Fruit fly (Drosophila melanogaster) whole organism, adult: ENCODE results near the gene Mtpalpha.

Experiments used
- CG11617 ChIP-seq: fragments of 200-800 bp; sonication (Bioruptor generic); optimal IDR thresholded peaks from 2 replicates; lab custom pipeline; 2017; ENCODE audit warnings: mild to moderate bottlenecking, missing biosample characterization, missing genetic modification reagents, missing genetic modification characterization
- CG12768 ChIP-seq: fragments of 200-800 bp; sonication (Bioruptor generic); optimal IDR thresholded peaks from 2 replicates; lab custom pipeline; 2017; ENCODE audit warnings: missing biosample characterization, missing genetic modification characterization, mild to moderate bottlenecking, moderate library complexity, missing genetic modification reagents
- CG14711 ChIP-seq: fragments of 200-800 bp; sonication (Bioruptor generic); optimal IDR thresholded peaks from 2 replicates; lab custom pipeline; 2018; ENCODE audit warnings: missing biosample characterization, mild to moderate bottlenecking, missing genetic modification characterization, moderate library complexity
- CG1620 ChIP-seq: fragments of 200-800 bp; sonication (Bioruptor generic); optimal IDR thresholded peaks from 2 replicates; lab custom pipeline; 2016; ENCODE audit warnings: missing biosample characterization, missing genetic modification characterization
- CG33017 ChIP-seq: fragments of 200-800 bp; sonication (Bioruptor generic); optimal IDR thresholded peaks from 2 replicates; lab custom pipeline; 2018; ENCODE audit warnings: missing biosample characterization, mild to moderate bottlenecking, missing genetic modification characterization, moderate library complexity
- CG5204 ChIP-seq: fragments of 200-800 bp; sonication (Bioruptor generic); optimal IDR thresholded peaks from 2 replicates; lab custom pipeline; 2016; ENCODE audit warnings: missing biosample characterization, missing genetic modification characterization
- CG7045 ChIP-seq: fragments of 200-800 bp; sonication (Bioruptor generic); optimal IDR thresholded peaks from 2 replicates; lab custom pipeline; 2017; ENCODE audit warnings: missing biosample characterization, mild to moderate bottlenecking, missing genetic modification characterization
- CG7101 ChIP-seq: fragments of 200-800 bp; sonication (Bioruptor generic); optimal IDR thresholded peaks from 2 replicates; lab custom pipeline; 2018; ENCODE audit warnings: missing biosample characterization, mild to moderate bottlenecking, missing genetic modification characterization, moderate library complexity
- Clk ChIP-seq: fragments of 200-800 bp; sonication (Bioruptor generic); optimal IDR thresholded peaks from 2 replicates; lab custom pipeline; 2017; ENCODE audit warnings: missing biosample characterization, missing genetic modification characterization
- Crg-1 ChIP-seq: fragments of 200-800 bp; sonication (Bioruptor generic); optimal IDR thresholded peaks from 2 replicates; lab custom pipeline; 2016; ENCODE audit warnings: missing biosample characterization, missing genetic modification characterization
- Hr96 ChIP-seq: fragments of 200-800 bp; sonication (Bioruptor generic); optimal IDR thresholded peaks from 2 replicates; lab custom pipeline; 2016; ENCODE audit warnings: missing biosample characterization, missing genetic modification characterization
- Mnt ChIP-seq: fragments of 200-800 bp; sonication (Bioruptor generic); optimal IDR thresholded peaks from 2 replicates; lab custom pipeline; 2016; ENCODE audit warnings: missing biosample characterization, mild to moderate bottlenecking, missing genetic modification characterization
- bab1 ChIP-seq: fragments of 200-800 bp; sonication (Bioruptor generic); optimal IDR thresholded peaks from 3 replicates; lab custom pipeline; 2019; ENCODE audit warnings: missing biosample characterization, mild to moderate bottlenecking, missing genetic modification characterization, moderate library complexity
- cic ChIP-seq: fragments of 200-800 bp; sonication (Bioruptor generic); optimal IDR thresholded peaks from 2 replicates; lab custom pipeline; 2017; ENCODE audit warnings: missing biosample characterization, mild to moderate bottlenecking, missing genetic modification characterization, moderate library complexity
- cnc ChIP-seq, 2 experiments: fragments of >200 bp; optimal IDR thresholded peaks; 2 replicates each; lab custom pipeline; 2017
- kay ChIP-seq: fragments of 200-800 bp; sonication (Bioruptor generic); peaks from one replicate; lab custom pipeline; 2016; ENCODE audit warnings: missing biosample characterization, missing genetic modification characterization, borderline replicate concordance
- ovo ChIP-seq: fragments of 200-800 bp; sonication (Bioruptor generic); optimal IDR thresholded peaks from 2 replicates; lab custom pipeline; 2016; ENCODE audit warnings: missing biosample characterization, missing genetic modification characterization
- pad ChIP-seq: fragments of 200-800 bp; sonication (Bioruptor generic); optimal IDR thresholded peaks from 3 replicates; lab custom pipeline; 2017; ENCODE audit warnings: missing biosample characterization, missing genetic modification characterization, mild to moderate bottlenecking, moderate library complexity, missing genetic modification reagents
- tj ChIP-seq: fragments of 200-800 bp; sonication (Bioruptor generic); optimal IDR thresholded peaks from 3 replicates; lab custom pipeline; 2017; ENCODE audit warnings: missing biosample characterization, mild to moderate bottlenecking, missing genetic modification characterization, moderate library complexity
- toe ChIP-seq: fragments of 200-800 bp; sonication (Bioruptor generic); optimal IDR thresholded peaks from 2 replicates; lab custom pipeline; 2016; ENCODE audit warnings: missing biosample characterization, missing genetic modification characterization

The Mtpalpha gene

DNA sequence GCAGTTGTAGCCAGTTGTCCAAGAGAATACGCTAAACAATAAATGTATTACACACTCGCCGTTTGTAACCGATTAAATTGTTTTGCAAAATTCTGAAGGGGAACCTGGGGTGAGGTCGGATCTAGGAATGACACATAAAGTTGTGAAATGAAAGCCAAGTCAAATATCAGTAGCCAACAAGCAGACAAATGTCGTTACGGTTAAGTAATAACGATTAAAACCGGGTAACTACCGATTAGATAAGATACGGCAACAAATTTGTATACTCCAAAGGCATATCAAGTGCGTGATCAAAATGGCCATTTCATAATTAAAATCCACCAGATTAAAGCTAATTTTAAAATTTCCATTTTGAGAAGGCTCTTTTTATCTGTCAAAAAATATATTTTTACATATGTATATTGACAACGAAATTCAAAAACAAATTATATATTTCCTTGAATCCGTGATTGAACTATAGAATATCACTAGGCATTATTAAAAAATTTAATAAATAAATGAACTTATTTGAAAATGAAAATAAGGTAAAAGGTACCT, 39.5 kb upstream of the Mtpalpha start, which contains the start of gene GlcAT-S:
TSS of gene GlcAT-S (plus strand) at position 487 of the 537 bp plus-strand sequence.
- TF ChIP-seq Mnt (no peak), cic (GFP tag; lab: Kevin White, UChicago) (peak; percentile 31)

DNA sequence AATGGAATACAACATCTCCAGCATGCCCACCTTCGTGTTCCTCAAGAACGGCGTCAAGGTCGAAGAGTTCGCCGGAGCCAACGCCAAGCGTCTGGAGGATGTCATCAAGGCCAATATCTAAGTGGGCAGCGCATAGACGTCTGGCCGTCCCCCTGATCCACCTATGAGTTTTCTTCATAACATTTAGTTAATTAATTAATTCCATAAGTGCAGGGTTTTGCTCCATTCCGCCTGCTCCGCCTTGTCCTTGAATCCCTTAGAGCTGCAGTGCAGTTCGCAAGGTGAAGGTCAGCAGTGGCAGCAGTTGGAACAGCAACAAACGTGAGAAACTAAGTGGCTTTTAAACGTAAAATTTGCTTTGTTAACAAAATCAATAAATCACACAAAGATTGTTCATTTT, 39.0 kb upstream of the Mtpalpha start:
- no peak for TF ChIP-seq cic (GFP tag; lab: Kevin White, UChicago)
- TF ChIP-seq cnc (optimal IDR thresholded peaks at IDR 0.05; lab: Kevin White, UChicago) = no peak
- TF ChIP-seq CG11617 (GFP tag; lab: Kevin White, UChicago) = no peak
- TF ChIP-seq toe = no peak
- TF ChIP-seq kay = no peak
- no peak for TF ChIP-seq CG7045

DNA sequence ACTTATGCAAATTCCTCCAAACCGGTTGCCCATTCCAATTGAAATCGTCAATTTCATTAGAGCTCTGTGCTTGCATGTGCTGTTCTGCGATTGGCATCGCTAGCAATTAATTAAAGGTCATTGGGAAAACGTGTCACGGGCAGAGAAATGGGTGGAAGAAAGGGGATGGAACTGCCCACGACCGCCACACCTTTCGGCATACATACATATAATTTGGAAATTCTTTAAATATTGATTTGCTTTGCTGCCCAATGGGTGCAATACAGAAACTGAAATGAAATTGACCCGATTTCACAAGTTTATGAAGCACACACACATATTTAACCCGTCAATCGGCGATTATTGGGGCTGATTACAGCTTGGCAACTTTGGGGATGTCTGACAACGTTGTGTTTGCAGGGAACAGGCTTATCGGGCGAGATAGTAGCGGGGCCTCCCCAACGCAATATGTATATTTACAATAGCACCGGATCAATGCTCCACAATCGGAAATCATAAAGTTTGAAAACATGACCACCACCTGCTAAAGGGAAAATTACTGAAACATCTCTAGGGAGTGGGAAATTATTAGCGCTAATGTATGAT, 38.2 kb upstream of the Mtpalpha start:
- TF ChIP-seq cnc (optimal IDR thresholded peaks at IDR 0.05; lab: Kevin White, UChicago) (peak in 1 of 2 experiments; percentile 54), Mnt (no peak), cic (GFP tag; lab: Kevin White, UChicago) (peak; percentile 40), CG1620 (no peak), CG7101 (tag; lab: Kevin White, UChicago) (no peak)

DNA sequence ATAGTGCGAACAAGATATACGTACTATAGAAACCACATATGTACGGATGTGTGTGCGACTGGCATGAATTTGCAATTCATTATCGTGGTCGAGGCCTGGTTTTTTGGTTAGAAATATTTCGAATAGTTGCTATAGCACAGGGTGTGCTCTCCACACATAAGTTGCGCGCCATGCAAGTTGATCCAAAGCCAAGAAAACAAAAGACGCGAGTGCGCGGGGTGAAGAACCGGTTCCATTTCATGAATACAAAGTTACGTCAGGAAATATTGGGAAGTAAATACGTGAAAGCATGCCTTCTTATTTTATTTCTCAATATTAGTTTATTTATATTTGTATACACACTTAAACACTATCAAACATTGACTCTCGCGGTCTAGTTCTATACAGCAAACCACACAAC, 37.4 kb upstream of the Mtpalpha start:
- TF ChIP-seq CG7101 (tag; lab: Kevin White, UChicago) = peak; percentile 11
- peak; percentile 84 for TF ChIP-seq kay
- no peak for TF ChIP-seq bab1 (GFP tag; lab: Kevin White, UChicago)

DNA sequence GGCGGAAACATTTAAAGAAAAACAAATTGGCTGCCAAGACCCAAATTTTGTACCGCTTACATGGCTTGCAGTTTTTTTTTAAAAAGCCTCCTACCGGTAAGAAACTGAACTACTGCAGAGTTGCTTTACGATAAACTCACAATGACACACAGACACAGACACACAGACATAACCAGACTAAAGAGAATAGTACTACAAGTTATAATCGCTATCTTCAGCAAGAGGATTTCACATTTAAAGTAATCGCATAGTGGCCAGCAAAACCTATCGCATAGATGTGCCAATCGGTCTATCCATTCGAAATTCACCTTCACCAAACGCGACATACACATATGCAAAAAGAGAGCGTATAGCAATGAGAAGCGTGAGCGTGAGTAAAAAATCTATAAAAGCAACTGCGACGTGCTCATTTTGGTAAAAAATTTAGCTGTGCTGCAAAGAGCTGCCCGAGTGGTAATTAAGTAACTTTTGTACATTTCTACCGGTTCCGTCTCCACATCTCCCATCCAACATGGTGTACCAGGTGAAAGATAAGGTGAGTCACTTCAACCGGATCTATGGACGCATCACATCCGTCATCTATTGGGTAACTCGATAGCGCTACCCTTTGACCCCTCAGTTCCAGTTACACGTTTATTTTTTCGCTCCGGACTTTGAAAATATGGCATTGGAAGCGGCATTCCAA, 36.6 kb upstream of the Mtpalpha start, which contains the start of gene Trx2:
TSS of gene Trx2 (plus strand) at position 161 of the 685 bp plus-strand sequence.
- TF ChIP-seq Mnt (peak; percentile 77), CG12768 (GFP tag; lab: Kevin White, UChicago) (peak; percentile 55), Hr96 (GFP tag; lab: Kevin White, UChicago) (peak; percentile 65), kay (peak; percentile 18), tj (GFP tag; lab: Kevin White, UChicago) (peak; percentile 27), toe (peak; percentile 30), bab1 (GFP tag; lab: Kevin White, UChicago) (peak; percentile 46), CG33017 (peak; percentile 64), CG5204 (no peak), CG7045 (no peak), cic (GFP tag; lab: Kevin White, UChicago) (peak; percentile 61), Crg-1 (GFP tag; lab: Kevin White, UChicago) (peak; percentile 20), CG11617 (GFP tag; lab: Kevin White, UChicago) (peak; percentile 13), CG7101 (tag; lab: Kevin White, UChicago) (no peak), Clk (GFP tag; lab: Kevin White, UChicago) (no peak), ovo (GFP tag; lab: Kevin White, UChicago) (peak; percentile 48), CG14711 (tag; lab: Kevin White, UChicago) (no peak), cnc (optimal IDR thresholded peaks at IDR 0.05; lab: Kevin White, UChicago) (no peak), CG1620 (peak; percentile 58), pad (GFP tag; lab: Kevin White, UChicago) (no peak)

DNA sequence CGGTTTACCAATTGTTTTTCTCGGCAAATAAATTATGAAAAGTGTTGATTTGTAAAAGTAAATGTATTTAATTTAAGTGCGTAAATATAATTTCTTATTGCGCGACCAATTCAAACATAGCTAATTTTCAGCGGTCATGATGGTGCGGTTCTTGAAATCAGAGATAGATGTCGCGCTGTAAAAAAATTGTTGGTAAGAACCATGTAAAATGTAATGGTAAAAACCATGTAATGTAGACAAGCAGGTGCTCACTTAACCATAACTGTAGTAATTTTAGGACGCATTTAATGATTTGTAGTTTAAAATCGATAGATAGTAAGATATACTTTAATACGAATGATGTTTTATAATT, 36.1 kb upstream of the Mtpalpha start:
- TF ChIP-seq CG14711 (tag; lab: Kevin White, UChicago) = no peak
- no peak for TF ChIP-seq tj (GFP tag; lab: Kevin White, UChicago)
- TF ChIP-seq cic (GFP tag; lab: Kevin White, UChicago) = no peak
- no peak for TF ChIP-seq toe
- no peak for TF ChIP-seq kay
- no peak for TF ChIP-seq pad (GFP tag; lab: Kevin White, UChicago)
- no peak for TF ChIP-seq Crg-1 (GFP tag; lab: Kevin White, UChicago)
- TF ChIP-seq cnc (optimal IDR thresholded peaks at IDR 0.05; lab: Kevin White, UChicago) = no peak
- no peak for TF ChIP-seq CG7101 (tag; lab: Kevin White, UChicago)
- TF ChIP-seq CG33017 = no peak
- TF ChIP-seq Hr96 (GFP tag; lab: Kevin White, UChicago) = no peak
- TF ChIP-seq CG11617 (GFP tag; lab: Kevin White, UChicago) = no peak
- no peak for TF ChIP-seq CG7045
- TF ChIP-seq CG12768 (GFP tag; lab: Kevin White, UChicago) = no peak
- TF ChIP-seq Mnt = no peak
- no peak for TF ChIP-seq Clk (GFP tag; lab: Kevin White, UChicago)
- TF ChIP-seq CG1620 = no peak
- TF ChIP-seq CG5204 = no peak

DNA sequence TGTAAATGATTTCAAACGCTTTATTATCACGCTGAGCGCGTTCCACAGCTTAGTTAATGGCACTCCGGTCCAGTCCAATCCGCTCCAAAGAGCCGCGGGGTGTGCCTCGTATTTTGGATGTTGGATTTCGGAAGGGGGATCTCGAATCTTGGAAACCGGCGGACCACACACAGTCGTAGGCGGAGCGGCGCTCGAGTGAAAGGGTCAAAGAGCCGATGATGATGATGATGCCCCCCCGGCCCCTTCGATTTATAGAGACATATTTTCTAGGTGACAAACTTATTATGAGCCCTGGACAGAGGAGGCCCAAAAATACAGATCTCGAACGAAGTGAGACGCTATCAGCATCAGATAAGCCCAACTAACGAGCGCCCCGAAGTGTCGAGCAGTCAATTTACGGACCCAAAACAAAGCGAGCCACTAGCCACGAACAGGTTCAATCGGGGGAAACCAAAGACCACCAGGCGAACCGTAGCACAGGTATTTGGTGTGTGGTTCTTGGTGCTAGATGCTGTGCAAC, 32.8 kb upstream of the Mtpalpha start:
- no peak for TF ChIP-seq Clk (GFP tag; lab: Kevin White, UChicago)
- no peak for TF ChIP-seq tj (GFP tag; lab: Kevin White, UChicago)
- TF ChIP-seq CG12768 (GFP tag; lab: Kevin White, UChicago) = no peak
- no peak for TF ChIP-seq CG5204
- TF ChIP-seq cic (GFP tag; lab: Kevin White, UChicago) = no peak
- TF ChIP-seq CG33017 = no peak
- TF ChIP-seq kay = no peak
- no peak for TF ChIP-seq Crg-1 (GFP tag; lab: Kevin White, UChicago)
- TF ChIP-seq CG11617 (GFP tag; lab: Kevin White, UChicago) = no peak
- no peak for TF ChIP-seq CG14711 (tag; lab: Kevin White, UChicago)
- no peak for TF ChIP-seq Mnt
